Worm (Caenorhabditis elegans): Measurements from ENCODE around the gene T07A5.7.

Gene T07A5.7

DNA sequence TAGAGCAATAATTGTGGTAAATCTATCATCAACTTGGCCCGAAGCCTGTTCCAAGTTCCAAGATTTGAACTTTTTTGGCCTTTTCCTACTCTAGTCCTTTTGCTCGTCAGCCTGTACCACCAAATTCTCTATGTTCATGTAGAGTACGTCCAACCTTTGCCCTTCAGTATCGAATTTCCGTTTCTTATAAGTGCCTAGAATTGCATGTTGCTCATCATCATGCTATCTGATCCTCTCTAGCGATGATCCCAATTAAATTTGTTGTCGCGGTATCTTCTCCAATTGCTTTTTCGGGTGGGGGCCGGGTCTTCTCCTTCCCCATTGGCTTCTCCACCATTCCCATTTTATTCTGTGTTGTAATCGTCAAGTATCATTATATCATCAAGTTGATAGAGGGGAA is 17.0 kb downstream of the T07A5.7 start:
- TF ChIP-seq F13H6.1 (tag; optimal IDR thresholded peaks at IDR 0.05) (no peak), nhr-11 (tag; optimal IDR thresholded peaks at IDR 0.05) (no peak), elt-1 (tag; optimal IDR thresholded peaks at IDR 0.05) (no peak), lin-13 (GFP tag; optimal IDR thresholded peaks at IDR 0.05) (no peak), ztf-4 (tag; optimal IDR thresholded peaks at IDR 0.05) (no peak), nhr-21 (tag; optimal IDR thresholded peaks at IDR 0.05) (no peak), fos-1 (tag; optimal IDR thresholded peaks at IDR 0.05) (no peak), skn-1 (tag; optimal IDR thresholded peaks at IDR 0.05) (no peak), sma-3 (GFP tag; optimal IDR thresholded peaks at IDR 0.05) (no peak), ceh-82 (tag; optimal IDR thresholded peaks at IDR 0.05) (no peak)

ce11 chrIII:10293362-10293761 is 17.6 kb downstream of the T07A5.7 start:
- TF ChIP-seq R02D3.7 (tag; optimal IDR thresholded peaks at IDR 0.05): no peak
- no peak for TF ChIP-seq ztf-11 (tag; optimal IDR thresholded peaks at IDR 0.05)
- no peak for TF ChIP-seq aly-2 (tag; optimal IDR thresholded peaks at IDR 0.05)
- no peak for TF ChIP-seq snpc-4 (tag; optimal IDR thresholded peaks at IDR 0.05)
- no peak for TF ChIP-seq nhr-23 (tag; optimal IDR thresholded peaks at IDR 0.05)
- TF ChIP-seq nhr-11 (tag; optimal IDR thresholded peaks at IDR 0.05): no peak
- no peak for TF ChIP-seq nhr-21 (tag; optimal IDR thresholded peaks at IDR 0.05)
- TF ChIP-seq nhr-12 (tag; optimal IDR thresholded peaks at IDR 0.05): no peak
- no peak for TF ChIP-seq blmp-1 (tag; optimal IDR thresholded peaks at IDR 0.05; ENCODE audit: insufficient read depth)
- TF ChIP-seq ztf-1 (GFP tag; conservative IDR thresholded peaks at IDR 0.05): no peak
- TF ChIP-seq ztf-4 (tag; optimal IDR thresholded peaks at IDR 0.05): no peak
- no peak for TF ChIP-seq alr-1 (tag; optimal IDR thresholded peaks at IDR 0.05)
- TF ChIP-seq F13H6.1 (tag; optimal IDR thresholded peaks at IDR 0.05): no peak
- TF ChIP-seq unc-39 (tag; optimal IDR thresholded peaks at IDR 0.05): no peak
- TF ChIP-seq unc-55 (GFP tag; optimal IDR thresholded peaks at IDR 0.05): no peak
- TF ChIP-seq nhr-6 (tag; optimal IDR thresholded peaks at IDR 0.05): no peak
- TF ChIP-seq Y55F3AM.14 (GFP tag; optimal IDR thresholded peaks at IDR 0.05): no peak
- TF ChIP-seq elt-1 (tag; optimal IDR thresholded peaks at IDR 0.05): no peak
- TF ChIP-seq crh-2 (tag; optimal IDR thresholded peaks at IDR 0.05): no peak
- no peak for TF ChIP-seq elt-3 (tag; optimal IDR thresholded peaks at IDR 0.05)

DNA sequence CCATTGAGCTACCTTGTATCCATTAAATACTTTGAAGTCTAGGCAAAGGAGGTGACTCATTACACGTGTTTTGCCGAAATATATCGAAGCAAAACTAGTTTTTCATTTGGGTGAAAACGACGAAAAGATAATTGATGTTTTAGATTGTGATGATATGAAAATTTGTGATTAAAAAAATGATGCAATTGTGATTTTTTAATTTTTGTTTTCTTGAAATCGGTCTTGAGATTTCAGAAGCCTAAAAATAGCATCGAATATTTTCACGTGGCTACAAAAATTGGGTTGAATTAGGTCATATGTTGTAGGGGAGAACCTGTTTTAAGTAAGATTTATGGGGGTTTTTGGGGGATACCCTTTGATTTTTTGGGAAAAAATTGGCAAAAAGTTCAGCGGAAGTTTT is 20.4 kb downstream of the T07A5.7 start:
- TF ChIP-seq nhr-129 (tag; optimal IDR thresholded peaks at IDR 0.05) (peak; percentile 77), mdl-1 (tag; optimal IDR thresholded peaks at IDR 0.05) (no peak), ztf-4 (tag; optimal IDR thresholded peaks at IDR 0.05) (no peak), lin-11 (tag; optimal IDR thresholded peaks at IDR 0.05) (no peak), sma-9 (GFP tag; optimal IDR thresholded peaks at IDR 0.05) (peak; percentile 48), sma-9 (tag; optimal IDR thresholded peaks at IDR 0.05) (no peak), F13H6.1 (tag; optimal IDR thresholded peaks at IDR 0.05) (no peak), crh-2 (tag; optimal IDR thresholded peaks at IDR 0.05) (peak; percentile 22), dmd-4 (tag; optimal IDR thresholded peaks at IDR 0.05) (no peak), nhr-25 (tag; optimal IDR thresholded peaks at IDR 0.05) (peak; percentile 77), fos-1 (tag; optimal IDR thresholded peaks at IDR 0.05) (peak; percentile 63), ztf-1 (GFP tag; conservative IDR thresholded peaks at IDR 0.05) (no peak), unc-55 (GFP tag; optimal IDR thresholded peaks at IDR 0.05) (no peak), alr-1 (tag; optimal IDR thresholded peaks at IDR 0.05) (no peak), nhr-10 (tag; optimal IDR thresholded peaks at IDR 0.05) (no peak), lsy-2 (tag; optimal IDR thresholded peaks at IDR 0.05) (peak in 1 of 2 experiments; percentile 5), sma-3 (GFP tag; optimal IDR thresholded peaks at IDR 0.05) (peak; percentile 25), nhr-12 (tag; optimal IDR thresholded peaks at IDR 0.05) (no peak), aly-2 (tag; optimal IDR thresholded peaks at IDR 0.05) (no peak), sem-4 (tag; optimal IDR thresholded peaks at IDR 0.05) (no peak), skn-1 (tag; optimal IDR thresholded peaks at IDR 0.05) (no peak), nhr-11 (tag; optimal IDR thresholded peaks at IDR 0.05) (no peak), nhr-77 (tag; optimal IDR thresholded peaks at IDR 0.05) (no peak), ZK546.5 (tag; optimal IDR thresholded peaks at IDR 0.05) (no peak), nhr-21 (tag; optimal IDR thresholded peaks at IDR 0.05) (no peak), C34F6.9 (tag; optimal IDR thresholded peaks at IDR 0.05) (no peak), blmp-1 (tag; optimal IDR thresholded peaks at IDR 0.05; ENCODE audit: insufficient read depth) (peak; percentile 19), nhr-237 (tag; optimal IDR thresholded peaks at IDR 0.05) (no peak), lin-39 (tag; optimal IDR thresholded peaks at IDR 0.05) (no peak), ceh-16 (tag; optimal IDR thresholded peaks at IDR 0.05) (no peak), lin-13 (GFP tag; optimal IDR thresholded peaks at IDR 0.05) (no peak), nhr-6 (tag; optimal IDR thresholded peaks at IDR 0.05) (no peak), zag-1 (tag; optimal IDR thresholded peaks at IDR 0.05) (no peak)

All from whole organism, L2 larva.